Worm (Caenorhabditis elegans) whole organism, L2 larva: ENCODE measurements around the gene spin-3.

Experiments
- nhr-12 ChIP-seq: fragments of 150-350 bp; optimal IDR thresholded peaks from 2 replicates; lab custom pipeline; 2014; ENCODE audit warnings: missing biosample characterization, missing genetic modification characterization
- nhr-77 ChIP-seq: fragments of 150-350 bp; optimal IDR thresholded peaks from 2 replicates; lab custom pipeline; 2014; ENCODE audit warnings: missing biosample characterization, missing genetic modification characterization
- unc-39 ChIP-seq: fragments of 150-350 bp; optimal IDR thresholded peaks from 2 replicates; lab custom pipeline; 2014; ENCODE audit warnings: missing biosample characterization, missing genetic modification characterization
- unc-55 ChIP-seq: fragments of 150-350 bp; sonication (generic microtip); optimal IDR thresholded peaks from 3 replicates; lab custom pipeline; 2014; ENCODE audit warnings: missing biosample characterization, missing genetic modification reagents, missing genetic modification characterization
- zag-1 ChIP-seq: fragments of 150-350 bp; optimal IDR thresholded peaks from 2 replicates; lab custom pipeline; 2014; ENCODE audit warnings: missing biosample characterization, missing genetic modification characterization

DNA sequence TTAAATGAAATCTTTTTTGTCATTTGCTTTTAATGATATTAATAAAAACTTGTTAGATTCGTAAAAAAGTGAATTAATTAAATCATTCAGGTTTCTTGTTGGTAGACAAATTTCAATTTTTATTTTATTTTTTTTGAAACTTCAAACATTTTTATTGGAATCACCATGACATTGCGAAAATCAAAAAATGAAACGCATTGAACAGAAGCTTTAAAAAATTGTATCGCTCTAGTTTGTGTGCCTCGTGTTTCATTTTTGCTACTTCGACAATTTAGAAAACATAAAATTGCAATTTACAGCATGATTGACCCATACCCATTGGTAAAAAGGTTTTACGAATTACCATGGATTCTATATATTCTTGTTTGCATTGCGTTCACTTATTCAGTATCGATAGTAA lies 45.8 kb upstream of the spin-3 start, which contains the start of gene R03G8.1:
- TF ChIP-seq nhr-77 = no peak
- TF ChIP-seq zag-1 = no peak
- no peak for TF ChIP-seq unc-55 (GFP tag; lab: Kevin White, UChicago)
- no peak for TF ChIP-seq nhr-12 (tag; lab: Kevin White, UChicago)
- no peak for TF ChIP-seq unc-39 (tag; lab: Kevin White, UChicago)
